Worm (Caenorhabditis elegans) whole organism, young adult: ENCODE measurements around the gene spig-3.

Source experiments
- C17E4.6 ChIP-seq: fragments of 200-800 bp; sonication (Bioruptor generic); IDR thresholded peaks from 2 replicates; pipeline ENCODE4 v1.3.6; 2022; ENCODE audit warnings: missing genetic modification reagents, missing genetic modification characterization, missing compliant biosample characterization
- F10E7.11 ChIP-seq: sonication (generic microtip); optimal IDR thresholded peaks from 2 replicates; lab custom pipeline; 2017; ENCODE audit warnings: mild to moderate bottlenecking, missing genetic modification characterization, moderate library complexity, missing compliant biosample characterization
- F49E8.2 ChIP-seq: sonication (generic microtip); optimal IDR thresholded peaks from 3 replicates; lab custom pipeline; 2017; ENCODE audit warnings: missing genetic modification characterization, mild to moderate bottlenecking, missing compliant biosample characterization, antibody characterized with exemption, moderate library complexity; ENCODE audit not compliant: insufficient read depth
- F52B5.7 ChIP-seq: sonication (generic microtip); optimal IDR thresholded peaks from 2 replicates; lab custom pipeline; 2016; ENCODE audit warnings: mild to moderate bottlenecking, missing genetic modification characterization, missing compliant biosample characterization
- K12H6.12 ChIP-seq: fragments of 200-800 bp; sonication (Bioruptor generic); optimal IDR thresholded peaks from 2 replicates; lab custom pipeline; 2018; ENCODE audit warnings: mild to moderate bottlenecking, missing genetic modification characterization, missing compliant biosample characterization
- T07F8.4 ChIP-seq: sonication (generic microtip); optimal IDR thresholded peaks from 2 replicates; lab custom pipeline; 2016; ENCODE audit warnings: mild to moderate bottlenecking, missing genetic modification characterization, moderate library complexity, missing compliant biosample characterization
- Y56A3A.18 ChIP-seq: fragments of 200-800 bp; sonication (Bioruptor generic); IDR thresholded peaks from 2 replicates; pipeline ENCODE4 v1.3.6; 2022; ENCODE audit warnings: missing genetic modification reagents, missing genetic modification characterization, missing compliant biosample characterization
- Y67H2A.10 ChIP-seq: fragments of 200-800 bp; sonication (Bioruptor generic); conservative IDR thresholded peaks from 2 replicates; pipeline ENCODE4 v1.3.6; 2022; ENCODE audit warnings: missing genetic modification reagents, missing genetic modification characterization, missing compliant biosample characterization
- Y79H2A.3 ChIP-seq: fragments of 200-800 bp; sonication (Bioruptor generic); conservative IDR thresholded peaks from 2 replicates; pipeline ENCODE4 v1.3.6; 2022; ENCODE audit warnings: missing genetic modification reagents, missing genetic modification characterization, missing compliant biosample characterization
- Y95B8A.8 ChIP-seq: fragments of 200-800 bp; sonication (Bioruptor generic); IDR thresholded peaks from 2 replicates; pipeline ENCODE4 v1.3.6; 2022; ENCODE audit warnings: missing genetic modification reagents, missing genetic modification characterization, missing compliant biosample characterization
- ZK185.1 ChIP-seq: sonication (generic microtip); optimal IDR thresholded peaks from 2 replicates; lab custom pipeline; 2016; ENCODE audit warnings: mild to moderate bottlenecking, missing genetic modification characterization, missing compliant biosample characterization; ENCODE audit not compliant: poor library complexity, severe bottlenecking
- attf-3 ChIP-seq: fragments of 200-800 bp; sonication (Bioruptor generic); conservative IDR thresholded peaks from 2 replicates; pipeline ENCODE4 v1.3.6; 2022; ENCODE audit warnings: missing genetic modification reagents, missing genetic modification characterization, missing compliant biosample characterization
- attf-5 ChIP-seq: fragments of 200-800 bp; sonication (Bioruptor generic); optimal IDR thresholded peaks from 2 replicates; lab custom pipeline; 2018; ENCODE audit warnings: mild to moderate bottlenecking, missing genetic modification characterization, missing compliant biosample characterization
- ceh-27 ChIP-seq: fragments of 200-800 bp; sonication (Bioruptor generic); optimal IDR thresholded peaks from 2 replicates; lab custom pipeline; 2018; ENCODE audit warnings: mild to moderate bottlenecking, missing genetic modification characterization, moderate library complexity, missing compliant biosample characterization
- die-1 ChIP-seq: sonication (generic microtip); optimal IDR thresholded peaks from 2 replicates; lab custom pipeline; 2016; ENCODE audit warnings: missing genotype, mild to moderate bottlenecking, missing genetic modification characterization, missing compliant biosample characterization
- efl-1 ChIP-seq: fragments of 150-350 bp; optimal IDR thresholded peaks from 2 replicates; lab custom pipeline; 2014; ENCODE audit warnings: missing biosample characterization, missing genetic modification reagents, missing genetic modification characterization
- egl-18 ChIP-seq: fragments of 200-800 bp; sonication (Bioruptor generic); IDR thresholded peaks from 2 replicates; pipeline ENCODE4 v1.3.6; 2022; ENCODE audit warnings: missing genetic modification reagents, missing genetic modification characterization, missing compliant biosample characterization
- egrh-3 ChIP-seq: fragments of 200-800 bp; sonication (Bioruptor generic); IDR thresholded peaks from 2 replicates; pipeline ENCODE4 v1.3.6; 2022; ENCODE audit warnings: missing genetic modification reagents, missing genetic modification characterization, missing compliant biosample characterization
- ekl-4 ChIP-seq: fragments of 200-800 bp; sonication (Bioruptor generic); IDR thresholded peaks from 2 replicates; pipeline ENCODE4 v1.3.6; 2022; ENCODE audit warnings: missing genetic modification reagents, missing genetic modification characterization, missing compliant biosample characterization
- hmg-1.2 ChIP-seq: fragments of 200-800 bp; sonication (Bioruptor generic); IDR thresholded peaks from 2 replicates; pipeline ENCODE4 v1.3.6; 2022; ENCODE audit warnings: missing genetic modification reagents, missing genetic modification characterization, missing compliant biosample characterization
- hrde-1 ChIP-seq: sonication (generic microtip); optimal IDR thresholded peaks from 2 replicates; lab custom pipeline; 2016; ENCODE audit warnings: missing genetic modification characterization, mild to moderate bottlenecking, missing compliant biosample characterization, moderate library complexity, missing genotype, missing genetic modification reagents, borderline replicate concordance
- lag-1 ChIP-seq: fragments of 200-800 bp; sonication (Bioruptor generic); IDR thresholded peaks from 2 replicates; pipeline ENCODE4 v1.3.6; 2022; ENCODE audit warnings: missing genetic modification reagents, missing genetic modification characterization, missing compliant biosample characterization
- let-526 ChIP-seq: fragments of 200-800 bp; sonication (Bioruptor generic); IDR thresholded peaks from 2 replicates; pipeline ENCODE4 v1.3.6; 2022; ENCODE audit warnings: missing genetic modification reagents, missing genetic modification characterization, missing compliant biosample characterization
- lin-26 ChIP-seq: fragments of 200-800 bp; sonication (Bioruptor generic); IDR thresholded peaks from 2 replicates; pipeline ENCODE4 v1.3.6; 2022; ENCODE audit warnings: missing genetic modification reagents, missing genetic modification characterization, missing compliant biosample characterization
- lin-40 ChIP-seq: sonication (generic microtip); optimal IDR thresholded peaks from 2 replicates; lab custom pipeline; 2016; ENCODE audit warnings: missing genetic modification characterization, mild to moderate bottlenecking, missing compliant biosample characterization, missing genotype, missing genetic modification reagents
- lin-54 ChIP-seq: fragments of 200-800 bp; sonication (Bioruptor generic); optimal IDR thresholded peaks from 2 replicates; lab custom pipeline; 2018; ENCODE audit warnings: mild to moderate bottlenecking, missing genetic modification characterization, missing compliant biosample characterization
- nfyb-1 ChIP-seq: fragments of 200-800 bp; sonication (Bioruptor generic); IDR thresholded peaks from 2 replicates; pipeline ENCODE4 v1.3.6; 2022; ENCODE audit warnings: missing genetic modification reagents, missing genetic modification characterization, missing compliant biosample characterization
- rcor-1 ChIP-seq: fragments of 200-800 bp; sonication (Bioruptor generic); IDR thresholded peaks from 2 replicates; pipeline ENCODE4 v1.3.6; 2022; ENCODE audit warnings: missing genetic modification reagents, missing genetic modification characterization, missing compliant biosample characterization
- repo-1 ChIP-seq: sonication (generic microtip); optimal IDR thresholded peaks from 2 replicates; lab custom pipeline; 2017; ENCODE audit warnings: mild to moderate bottlenecking, missing genetic modification characterization, missing compliant biosample characterization
- snpc-1.1 ChIP-seq: sonication (generic microtip); optimal IDR thresholded peaks from 2 replicates; lab custom pipeline; 2017; ENCODE audit warnings: missing genetic modification characterization, mild to moderate bottlenecking, missing compliant biosample characterization, antibody characterized with exemption, moderate library complexity, missing genotype, missing genetic modification reagents; ENCODE audit not compliant: insufficient read depth
- snpc-3.4 ChIP-seq: sonication (generic microtip); optimal IDR thresholded peaks from 2 replicates; lab custom pipeline; 2017; ENCODE audit warnings: missing genetic modification characterization, mild to moderate bottlenecking, missing compliant biosample characterization, antibody characterized with exemption, moderate library complexity, missing genotype, missing genetic modification reagents
- tlf-1 ChIP-seq: fragments of 200-800 bp; sonication (Bioruptor generic); optimal IDR thresholded peaks from 2 replicates; lab custom pipeline; 2018; ENCODE audit warnings: mild to moderate bottlenecking, missing genetic modification characterization, missing compliant biosample characterization
- unc-62 ChIP-seq: fragments of 150-350 bp; optimal IDR thresholded peaks from 2 replicates; lab custom pipeline; 2014; ENCODE audit warnings: missing biosample characterization, missing genetic modification reagents, missing genetic modification characterization
- xnd-1 ChIP-seq: sonication (generic microtip); optimal IDR thresholded peaks from 2 replicates; lab custom pipeline; 2016; ENCODE audit warnings: missing genotype, missing genetic modification reagents, missing genetic modification characterization, missing compliant biosample characterization
- zim-3 ChIP-seq: sonication (generic microtip); optimal IDR thresholded peaks from 2 replicates; lab custom pipeline; 2017; ENCODE audit warnings: mild to moderate bottlenecking, missing genetic modification characterization, moderate library complexity, missing compliant biosample characterization
- ztf-6 ChIP-seq: fragments of 200-800 bp; sonication (Bioruptor generic); IDR thresholded peaks from 2 replicates; pipeline ENCODE4 v1.3.6; 2022; ENCODE audit warnings: missing genetic modification reagents, missing genetic modification characterization, missing compliant biosample characterization

Gene spig-3

ce11 chrV:14285803-14286202, 13.7 kb downstream of the spig-3 start, which contains the start of gene F40G12.11 (continued):
- no peak for TF ChIP-seq egrh-3 (GFP tag; lab: Robert Waterston, UW)
- no peak for TF ChIP-seq repo-1 (tag; lab: Kevin White, UChicago)

- TF ChIP-seq F10E7.11 = no peak
- no peak for TF ChIP-seq zim-3 (tag; lab: Kevin White, UChicago)
- no peak for TF ChIP-seq Y79H2A.3 (GFP tag; lab: Robert Waterston, UW)
- no peak for TF ChIP-seq attf-3 (GFP tag; lab: Robert Waterston, UW)
- TF ChIP-seq lin-26 = no peak
- no peak for TF ChIP-seq hrde-1 (tag; lab: Kevin White, UChicago)
- TF ChIP-seq lag-1 (GFP tag; lab: Robert Waterston, UW) = no peak
- no peak for TF ChIP-seq F52B5.7
- no peak for TF ChIP-seq snpc-3.4 (tag; lab: Kevin White, UChicago)
- no peak for TF ChIP-seq Y95B8A.8 (GFP tag; lab: Robert Waterston, UW)
- TF ChIP-seq tlf-1 (GFP tag; lab: Kevin White, UChicago) = no peak
Observed at ce11 chrV:14283241-14283640, 16.2 kb downstream of the spig-3 start, which contains the start of gene F40G12.10. TSS of gene F40G12.10 (plus strand) at chrV:14283541.

- no peak for TF ChIP-seq nfyb-1
- TF ChIP-seq C17E4.6 (GFP tag; lab: Robert Waterston, UW) = no peak
- no peak for TF ChIP-seq hmg-1.2
- TF ChIP-seq ZK185.1 (tag; lab: Kevin White, UChicago) = no peak
- no peak for TF ChIP-seq repo-1 (tag; lab: Kevin White, UChicago)
- TF ChIP-seq lin-40 = no peak
- TF ChIP-seq rcor-1 (GFP tag; lab: Robert Waterston, UW) = no peak
- no peak for TF ChIP-seq T07F8.4 (tag; lab: Kevin White, UChicago)
- TF ChIP-seq egl-18 (GFP tag; lab: Robert Waterston, UW) = no peak
- no peak for TF ChIP-seq Y56A3A.18
- no peak for TF ChIP-seq ceh-27 (GFP tag; lab: Kevin White, UChicago)
- TF ChIP-seq snpc-1.1 = no peak
- TF ChIP-seq unc-62 (GFP tag; lab: Kevin White, UChicago) = no peak
Observed at ce11 chrV:14282222-14282709, 17.2 kb downstream of the spig-3 start, which contains the start of the genes srt-74 and F40G12.9. TSS of gene srt-74 (minus strand) at chrV:14282322. TSS of gene F40G12.9 (plus strand) at chrV:14282659.

- no peak for TF ChIP-seq Y67H2A.10
- TF ChIP-seq T07F8.4 (tag; lab: Kevin White, UChicago) = no peak
- no peak for TF ChIP-seq lin-54 (GFP tag; lab: Kevin White, UChicago)
- TF ChIP-seq efl-1 (GFP tag; lab: Kevin White, UChicago) = no peak
- no peak for TF ChIP-seq ekl-4
- no peak for TF ChIP-seq F49E8.2 (tag; lab: Kevin White, UChicago)
- no peak for TF ChIP-seq K12H6.12 (tag; lab: Kevin White, UChicago)
- no peak for TF ChIP-seq let-526 (GFP tag; lab: Robert Waterston, UW)
- TF ChIP-seq die-1 = no peak
- TF ChIP-seq xnd-1 (tag; lab: Kevin White, UChicago) = no peak
- TF ChIP-seq ztf-6 (GFP tag; lab: Robert Waterston, UW) = no peak
- TF ChIP-seq attf-5 (GFP tag; lab: Kevin White, UChicago) = no peak
Observed at ce11 chrV:14279777-14280176, 19.7 kb downstream of the spig-3 start, which contains the start of gene srt-33. TSS of gene srt-33 (minus strand) at chrV:14279877.
